Fruit fly (Drosophila melanogaster) whole organism, embryonic: ENCODE measurements around the gene Dh31.

ENCODE experiments used
- Asciz ChIP-seq: fragments of 200-800 bp; sonication (Bioruptor generic); optimal IDR thresholded peaks from 2 replicates; lab custom pipeline; 2017; ENCODE audit warnings: missing biosample characterization, mild to moderate bottlenecking, missing genetic modification characterization, missing genetic modification reagents
- BtbVII ChIP-seq: fragments of 200-800 bp; sonication (Bioruptor generic); optimal IDR thresholded peaks from 3 replicates; lab custom pipeline; 2017; ENCODE audit warnings: missing biosample characterization, mild to moderate bottlenecking, missing genetic modification characterization
- CG10147 ChIP-seq: fragments of 200-800 bp; sonication (Bioruptor generic); optimal IDR thresholded peaks from 2 replicates; lab custom pipeline; 2019; ENCODE audit warnings: missing biosample characterization, mild to moderate bottlenecking, missing genetic modification characterization, moderate library complexity
- CG1024 ChIP-seq: fragments of 200-800 bp; sonication (Bioruptor generic); IDR thresholded peaks from 2 replicates; pipeline ENCODE4 v1.3.6; 2022; ENCODE audit warnings: missing biosample characterization, missing genetic modification characterization
- CG10267 ChIP-seq: fragments of 200-800 bp; sonication (Bioruptor generic); optimal IDR thresholded peaks from 2 replicates; lab custom pipeline; 2018; ENCODE audit warnings: missing biosample characterization, mild to moderate bottlenecking, missing genetic modification characterization, moderate library complexity
- CG12155 ChIP-seq: fragments of 200-800 bp; sonication (Bioruptor generic); optimal IDR thresholded peaks from 3 replicates; lab custom pipeline; 2016; ENCODE audit warnings: missing biosample characterization, missing genetic modification characterization
- CG12391 ChIP-seq: fragments of 200-800 bp; sonication (Bioruptor generic); optimal IDR thresholded peaks from 3 replicates; lab custom pipeline; 2018; ENCODE audit warnings: missing biosample characterization, mild to moderate bottlenecking, missing genetic modification characterization, moderate library complexity
- CG13424 ChIP-seq: fragments of 200-800 bp; sonication (Bioruptor generic); optimal IDR thresholded peaks from 2 replicates; lab custom pipeline; 2019; ENCODE audit warnings: missing biosample characterization, mild to moderate bottlenecking, missing genetic modification characterization, moderate library complexity
- CG15269 ChIP-seq: fragments of 200-800 bp; sonication (Bioruptor generic); optimal IDR thresholded peaks from 2 replicates; lab custom pipeline; 2018; ENCODE audit warnings: missing biosample characterization, mild to moderate bottlenecking, missing genetic modification characterization, moderate library complexity
- CG1529 ChIP-seq: fragments of 200-800 bp; sonication (Bioruptor generic); optimal IDR thresholded peaks from 3 replicates; lab custom pipeline; 2018; ENCODE audit warnings: missing biosample characterization, missing genetic modification characterization
- CG17359 ChIP-seq: fragments of 200-800 bp; sonication (Bioruptor generic); optimal IDR thresholded peaks from 3 replicates; lab custom pipeline; 2018; ENCODE audit warnings: missing biosample characterization, mild to moderate bottlenecking, missing genetic modification characterization, moderate library complexity
- CG17361 ChIP-seq: fragments of 200-800 bp; sonication (Bioruptor generic); IDR thresholded peaks from 3 replicates; pipeline ENCODE4 v1.3.6; 2022; ENCODE audit warnings: missing biosample characterization, missing genetic modification characterization
- CG17829 ChIP-seq: fragments of 200-800 bp; optimal IDR thresholded peaks from 2 replicates; lab custom pipeline; 2019; ENCODE audit warnings: missing biosample characterization, mild to moderate bottlenecking, missing genetic modification characterization, moderate library complexity
- CG17912 ChIP-seq: fragments of 200-800 bp; sonication (Bioruptor generic); optimal IDR thresholded peaks from 2 replicates; lab custom pipeline; 2018; ENCODE audit warnings: missing biosample characterization, mild to moderate bottlenecking, missing genetic modification characterization
- CG18262 ChIP-seq: fragments of 200-800 bp; optimal IDR thresholded peaks from 3 replicates; lab custom pipeline; 2019; ENCODE audit warnings: missing biosample characterization, mild to moderate bottlenecking, missing genetic modification characterization, moderate library complexity
- CG5953 ChIP-seq: fragments of 200-800 bp; sonication (Bioruptor generic); IDR thresholded peaks from 2 replicates; pipeline ENCODE4 v1.3.6; 2022; ENCODE audit warnings: missing biosample characterization, missing genetic modification characterization
- CG8290 ChIP-seq, 3 experiments: fragments of 200-800 bp; sonication (Bioruptor generic); optimal IDR thresholded peaks; 2 replicates each; lab custom pipeline; 2016 to 2019; ENCODE audit warnings: missing biosample characterization in 3 of 3, missing genetic modification characterization in 3 of 3, mild to moderate bottlenecking in 2 of 3, moderate library complexity in 1 of 3
- CG8924 ChIP-seq: fragments of 200-800 bp; optimal IDR thresholded peaks from 3 replicates; lab custom pipeline; 2019; ENCODE audit warnings: missing biosample characterization, mild to moderate bottlenecking, missing genetic modification characterization, moderate library complexity
- CG9609 ChIP-seq: fragments of 200-800 bp; sonication (Bioruptor generic); optimal IDR thresholded peaks from 3 replicates; lab custom pipeline; 2016; ENCODE audit warnings: missing biosample characterization, missing genetic modification characterization
- Dp ChIP-seq: fragments of 200-800 bp; sonication (Bioruptor generic); optimal IDR thresholded peaks from 2 replicates; lab custom pipeline; 2018; ENCODE audit warnings: missing biosample characterization, mild to moderate bottlenecking, missing genetic modification characterization, moderate library complexity
- Gsc ChIP-seq: fragments of 200-800 bp; sonication (Bioruptor generic); IDR thresholded peaks from 2 replicates; pipeline ENCODE4 v1.3.6; 2022; ENCODE audit warnings: missing biosample characterization, missing genetic modification characterization
- HLH3B ChIP-seq: fragments of 200-800 bp; sonication (Bioruptor generic); IDR thresholded peaks from 2 replicates; pipeline ENCODE4 v1.3.6; 2022; ENCODE audit warnings: missing biosample characterization, missing genetic modification characterization
- HmgZ ChIP-seq: fragments of 200-800 bp; sonication (Bioruptor generic); optimal IDR thresholded peaks from 2 replicates; lab custom pipeline; 2018; ENCODE audit warnings: missing biosample characterization, mild to moderate bottlenecking, missing genetic modification characterization
- Hr3 ChIP-seq: fragments of 200-800 bp; sonication (Bioruptor generic); optimal IDR thresholded peaks from 3 replicates; lab custom pipeline; 2016; ENCODE audit warnings: missing biosample characterization, missing genetic modification characterization
- Hr78 ChIP-seq, 2 experiments: fragments of 200-800 bp in 1 of 2; fragments of >200 bp in 1 of 2; sonication (Bioruptor generic) in 1 of 2; optimal IDR thresholded peaks; 2 replicates each; lab custom pipeline; 2017 to 2019; ENCODE audit warnings: missing biosample characterization in 2 of 2, missing genetic modification characterization in 2 of 2, mild to moderate bottlenecking in 1 of 2, moderate library complexity in 1 of 2
- Jarid2 ChIP-seq: fragments of 200-800 bp; sonication (Bioruptor generic); optimal IDR thresholded peaks from 3 replicates; lab custom pipeline; 2017; ENCODE audit warnings: mild to moderate bottlenecking, missing biosample characterization, missing genetic modification reagents, missing genetic modification characterization
- Lhr ChIP-seq: fragments of 200-800 bp; sonication (Bioruptor generic); optimal IDR thresholded peaks from 3 replicates; lab custom pipeline; 2017; ENCODE audit warnings: mild to moderate bottlenecking, missing biosample characterization, missing genetic modification reagents, missing genetic modification characterization
- Neu2 ChIP-seq: fragments of 200-800 bp; sonication (Bioruptor generic); optimal IDR thresholded peaks from 3 replicates; lab custom pipeline; 2016; ENCODE audit warnings: missing biosample characterization, missing genetic modification characterization, borderline replicate concordance
- Sry-δ ChIP-seq: fragments of 200-800 bp; sonication (Bioruptor generic); optimal IDR thresholded peaks from 2 replicates; lab custom pipeline; 2016; ENCODE audit warnings: missing biosample characterization, missing genetic modification characterization
- Ssrp ChIP-seq: fragments of 200-800 bp; sonication (Bioruptor generic); optimal IDR thresholded peaks from 2 replicates; lab custom pipeline; 2018; ENCODE audit warnings: missing biosample characterization, mild to moderate bottlenecking, missing genetic modification characterization, moderate library complexity
- ac ChIP-seq: fragments of 200-800 bp; sonication (Bioruptor generic); optimal IDR thresholded peaks from 3 replicates; lab custom pipeline; 2017; ENCODE audit warnings: missing biosample characterization, mild to moderate bottlenecking, missing genetic modification characterization
- ara ChIP-seq: fragments of 200-800 bp; sonication (Bioruptor generic); IDR thresholded peaks from 2 replicates; pipeline ENCODE4 v1.3.6; 2022; ENCODE audit warnings: missing biosample characterization, missing genetic modification characterization
- az2 ChIP-seq: fragments of 200-800 bp; sonication (Bioruptor generic); optimal IDR thresholded peaks from 3 replicates; lab custom pipeline; 2016; ENCODE audit warnings: missing biosample characterization, missing genetic modification characterization
- chif ChIP-seq, 2 experiments: fragments of 200-800 bp; sonication (Bioruptor generic); optimal IDR thresholded peaks; 3 replicates each; lab custom pipeline; 2016; ENCODE audit warnings: missing biosample characterization in 2 of 2, missing genetic modification characterization in 2 of 2
- crol ChIP-seq: fragments of 200-800 bp; sonication (Bioruptor generic); IDR thresholded peaks from 2 replicates; pipeline ENCODE4 v1.3.6; 2022; ENCODE audit warnings: missing biosample characterization, missing genetic modification characterization
- cwo ChIP-seq: fragments of 200-800 bp; sonication (Bioruptor generic); optimal IDR thresholded peaks from 3 replicates; lab custom pipeline; 2017; ENCODE audit warnings: missing biosample characterization, missing genetic modification characterization, mild to moderate bottlenecking, moderate library complexity, missing genetic modification reagents
- disco-r ChIP-seq: fragments of 200-800 bp; sonication (Bioruptor generic); optimal IDR thresholded peaks from 2 replicates; lab custom pipeline; 2016; ENCODE audit warnings: missing biosample characterization, missing genetic modification characterization
- ems ChIP-seq: fragments of 200-800 bp; sonication (Bioruptor generic); optimal IDR thresholded peaks from 3 replicates; lab custom pipeline; 2016; ENCODE audit warnings: missing biosample characterization, missing genetic modification characterization
- en ChIP-seq: fragments of 200-800 bp; sonication (Bioruptor generic); optimal IDR thresholded peaks from 2 replicates; lab custom pipeline; 2016; ENCODE audit warnings: missing biosample characterization, missing genetic modification characterization
- grau ChIP-seq: fragments of 200-800 bp; optimal IDR thresholded peaks from 3 replicates; lab custom pipeline; 2019; ENCODE audit warnings: missing biosample characterization, mild to moderate bottlenecking, missing genetic modification characterization, moderate library complexity
- hkb ChIP-seq, 2 experiments: fragments of 200-800 bp in 1 of 2; fragments of >200 bp in 1 of 2; sonication (Bioruptor generic) in 1 of 2; IDR thresholded peaks in 1 of 2; optimal IDR thresholded peaks in 1 of 2; 2 replicates each; pipeline versions ENCODE4 v1.3.6 to Lab custom; 2017 to 2022; ENCODE audit warnings: missing biosample characterization in 1 of 2, missing genetic modification characterization in 1 of 2
- mam ChIP-seq: fragments of 200-800 bp; sonication (Bioruptor generic); optimal IDR thresholded peaks from 3 replicates; lab custom pipeline; 2016; ENCODE audit warnings: missing biosample characterization, missing genetic modification characterization
- mld ChIP-seq: fragments of 200-800 bp; sonication (Bioruptor generic); IDR thresholded peaks from 3 replicates; pipeline ENCODE4 v1.3.6; 2022; ENCODE audit warnings: missing biosample characterization, missing genetic modification characterization; ENCODE audit not compliant: partially characterized antibody
- nerfin-1 ChIP-seq: fragments of 200-800 bp; sonication (Bioruptor generic); optimal IDR thresholded peaks from 3 replicates; lab custom pipeline; 2019; ENCODE audit warnings: missing biosample characterization, mild to moderate bottlenecking, missing genetic modification characterization, moderate library complexity
- row ChIP-seq: fragments of 200-800 bp; sonication (Bioruptor generic); IDR thresholded peaks from 3 replicates; pipeline ENCODE4 v1.3.6; 2022; ENCODE audit warnings: missing biosample characterization, missing genetic modification characterization
- sima ChIP-seq: fragments of 200-800 bp; sonication (Bioruptor generic); optimal IDR thresholded peaks from 2 replicates; lab custom pipeline; 2016; ENCODE audit warnings: missing biosample characterization, missing genetic modification characterization
- sqz ChIP-seq: fragments of 200-800 bp; sonication (Bioruptor generic); optimal IDR thresholded peaks from 3 replicates; lab custom pipeline; 2018; ENCODE audit warnings: missing biosample characterization, mild to moderate bottlenecking, missing genetic modification characterization

The Dh31 gene

dm6 chr2L:8553789-8554626 lies 47.4 kb upstream of the Dh31 start (continued):
- TF ChIP-seq sqz (GFP tag; lab: Kevin White, UChicago) (peak; percentile 62), CG8924 (tag; lab: Kevin White, UChicago) (peak; percentile 66), CG12391 (tag; lab: Kevin White, UChicago) (peak; percentile 45), CG8290 (GFP tag; optimal IDR thresholded peaks at IDR 0.05; lab: Kevin White, UChicago) (no peak), CG8290 (tag; optimal IDR thresholded peaks at IDR 0.05; lab: Kevin White, UChicago) (peak in 1 of 2 experiments; percentile 6), en (GFP tag; lab: Kevin White, UChicago) (peak; percentile 19), CG17912 (GFP tag; lab: Kevin White, UChicago) (no peak), ems (GFP tag; lab: Kevin White, UChicago) (no peak), Hr78 (GFP tag; optimal IDR thresholded peaks at IDR 0.05; lab: Kevin White, UChicago) (peak in 1 of 2 experiments; percentile 45), Sry-δ (GFP tag; lab: Kevin White, UChicago) (peak; percentile 3), mam (peak; percentile 14), ara (GFP tag; lab: Robert Waterston, UW) (peak; percentile 64), hkb (optimal IDR thresholded peaks at IDR 0.05; lab: Kevin White, UChicago) (no peak), hkb (GFP tag; IDR thresholded peaks at IDR 0.05; lab: Robert Waterston, UW) (peak; percentile 43; the same call in 1 of the 2 replicates), HLH3B (GFP tag; lab: Robert Waterston, UW) (0 out of 2 replicates have a peak, but pooled peaks have one; percentile 34), CG12155 (peak; percentile 11), CG1529 (GFP tag; lab: Kevin White, UChicago) (peak; percentile 15), CG15269 (tag; lab: Kevin White, UChicago) (peak; percentile 27), CG18262 (tag; lab: Kevin White, UChicago) (peak; percentile 66), nerfin-1 (peak; percentile 37), row (peak; percentile 69), Hr3 (no peak), Ssrp (tag; lab: Kevin White, UChicago) (peak; percentile 43)

dm6 chr2L:8552472-8552871 lies 45.8 kb upstream of the Dh31 start:
- TF ChIP-seq cwo (GFP tag; lab: Kevin White, UChicago) (no peak), BtbVII (no peak), CG1024 (GFP tag; lab: Robert Waterston, UW) (peak; percentile 39; the same call in 1 of the 2 replicates), CG13424 (tag; lab: Kevin White, UChicago) (no peak), Gsc (GFP tag; lab: Robert Waterston, UW) (no peak), Neu2 (GFP tag; lab: Kevin White, UChicago) (no peak), Dp (GFP tag; lab: Kevin White, UChicago) (no peak), mld (GFP tag; lab: Robert Waterston, UW) (no peak), az2 (peak; percentile 21), CG17361 (GFP tag; lab: Robert Waterston, UW) (peak; percentile 54), HmgZ (tag; lab: Kevin White, UChicago) (no peak), Asciz (peak; percentile 33), crol (GFP tag; lab: Robert Waterston, UW) (no peak), Jarid2 (GFP tag; lab: Kevin White, UChicago) (no peak), CG15269 (tag; lab: Kevin White, UChicago) (no peak), CG10267 (tag; lab: Kevin White, UChicago) (peak; percentile 30), chif (GFP tag; optimal IDR thresholded peaks at IDR 0.05; lab: Kevin White, UChicago) (no peak), CG9609 (GFP tag; lab: Kevin White, UChicago) (no peak), CG17359 (tag; lab: Kevin White, UChicago) (peak; percentile 47), sima (GFP tag; lab: Kevin White, UChicago) (no peak), ac (GFP tag; lab: Kevin White, UChicago) (no peak), Lhr (GFP tag; lab: Kevin White, UChicago) (no peak), CG17829 (tag; lab: Kevin White, UChicago) (peak; percentile 30), grau (peak; percentile 28), CG10147 (no peak), CG5953 (0 out of 2 replicates have a peak, but pooled peaks have one; percentile 26), disco-r (no peak)
